Fruit fly (Drosophila melanogaster) whole organism, embryonic: ENCODE results near the gene Atg5.
A peak's percentile ranks its signal among the peaks of the same experiment; 100 is the strongest.

Source experiments
- Ada2b ChIP-seq: fragments of 200-800 bp; sonication (Bioruptor generic); IDR thresholded peaks from 2 replicates; pipeline ENCODE4 v1.3.6; 2022; ENCODE audit warnings: missing biosample characterization, missing genetic modification characterization
- CG11456 ChIP-seq: fragments of 200-800 bp; sonication (Bioruptor generic); IDR thresholded peaks from 3 replicates; pipeline ENCODE4 v1.3.6; 2022; ENCODE audit warnings: missing biosample characterization, missing genetic modification characterization
- CG11696 ChIP-seq: fragments of 200-800 bp; sonication (Bioruptor generic); IDR thresholded peaks from 2 replicates; pipeline ENCODE4 v1.3.6; 2022; ENCODE audit warnings: missing biosample characterization, missing genetic modification characterization
- CG11723 ChIP-seq: fragments of 200-800 bp; sonication (Bioruptor generic); optimal IDR thresholded peaks from 2 replicates; lab custom pipeline; 2017; ENCODE audit warnings: missing biosample characterization, mild to moderate bottlenecking, missing genetic modification characterization
- CG12236 ChIP-seq: fragments of 200-800 bp; sonication (Bioruptor generic); optimal IDR thresholded peaks from 2 replicates; lab custom pipeline; 2016; ENCODE audit warnings: missing biosample characterization, missing genetic modification characterization
- CG1233 ChIP-seq: fragments of 200-800 bp; sonication (Bioruptor generic); optimal IDR thresholded peaks from 4 replicates; lab custom pipeline; 2018; ENCODE audit warnings: missing biosample characterization, mild to moderate bottlenecking, missing genetic modification characterization
- CG13123 ChIP-seq: fragments of 200-800 bp; sonication (Bioruptor generic); optimal IDR thresholded peaks from 2 replicates; lab custom pipeline; 2016; ENCODE audit warnings: missing biosample characterization, missing genetic modification characterization
- CG13894 ChIP-seq: fragments of 200-800 bp; sonication (Bioruptor generic); optimal IDR thresholded peaks from 3 replicates; lab custom pipeline; 2018; ENCODE audit warnings: missing biosample characterization, mild to moderate bottlenecking, missing genetic modification characterization, moderate library complexity
- CG1529 ChIP-seq: fragments of 200-800 bp; sonication (Bioruptor generic); optimal IDR thresholded peaks from 3 replicates; lab custom pipeline; 2018; ENCODE audit warnings: missing biosample characterization, missing genetic modification characterization
- CG1603 ChIP-seq: fragments of 200-800 bp; sonication (Bioruptor generic); optimal IDR thresholded peaks from 2 replicates; lab custom pipeline; 2019; ENCODE audit warnings: missing biosample characterization, mild to moderate bottlenecking, missing genetic modification characterization, moderate library complexity
- CG2199 ChIP-seq: fragments of 200-800 bp; sonication (Bioruptor generic); IDR thresholded peaks from 3 replicates; pipeline ENCODE4 v1.3.6; 2022; ENCODE audit warnings: missing biosample characterization, missing genetic modification characterization
- CG31365 ChIP-seq: fragments of 200-800 bp; sonication (Bioruptor generic); optimal IDR thresholded peaks from 2 replicates; lab custom pipeline; 2018; ENCODE audit warnings: missing biosample characterization, mild to moderate bottlenecking, missing genetic modification characterization
- CG31388 ChIP-seq: fragments of 200-800 bp; sonication (Bioruptor generic); optimal IDR thresholded peaks from 2 replicates; lab custom pipeline; 2016; ENCODE audit warnings: missing biosample characterization, missing genetic modification characterization
- CG32532 ChIP-seq: fragments of 200-800 bp; sonication (Bioruptor generic); IDR thresholded peaks from 2 replicates; pipeline ENCODE4 v1.3.6; 2022; ENCODE audit warnings: missing biosample characterization, missing genetic modification characterization
- CG34224 ChIP-seq: fragments of 200-800 bp; sonication (Bioruptor generic); IDR thresholded peaks from 3 replicates; pipeline ENCODE4 v1.3.6; 2022; ENCODE audit warnings: missing biosample characterization, missing genetic modification characterization; ENCODE audit not compliant: partially characterized antibody
- CG9727 ChIP-seq: fragments of 200-800 bp; sonication (Bioruptor generic); optimal IDR thresholded peaks from 3 replicates; lab custom pipeline; 2017; ENCODE audit warnings: missing biosample characterization, mild to moderate bottlenecking, missing genetic modification characterization
- CTCF ChIP-seq: fragments of 200-800 bp; sonication (Bioruptor generic); optimal IDR thresholded peaks from 2 replicates; lab custom pipeline; 2017; ENCODE audit warnings: missing biosample characterization, mild to moderate bottlenecking, missing genetic modification characterization, moderate library complexity
- CoRest ChIP-seq: fragments of 200-800 bp; sonication (Bioruptor generic); optimal IDR thresholded peaks from 3 replicates; lab custom pipeline; 2018; ENCODE audit warnings: missing biosample characterization, mild to moderate bottlenecking, missing genetic modification characterization, moderate library complexity
- D19A ChIP-seq: fragments of 200-800 bp; optimal IDR thresholded peaks from 3 replicates; lab custom pipeline; 2019; ENCODE audit warnings: missing biosample characterization, mild to moderate bottlenecking, missing genetic modification characterization, moderate library complexity
- Dfd ChIP-seq, 2 experiments: fragments of >200 bp; optimal IDR thresholded peaks; 2 replicates each; lab custom pipeline; 2017; ENCODE audit warnings: missing biosample characterization in 2 of 2, missing genetic modification characterization in 2 of 2
- Dll ChIP-seq: fragments of 200-800 bp; sonication (Bioruptor generic); IDR thresholded peaks from 4 replicates; pipeline ENCODE4 v1.3.6; 2022; ENCODE audit warnings: missing biosample characterization, missing genetic modification characterization; ENCODE audit not compliant: partially characterized antibody
- Hr51 ChIP-seq, 2 experiments: fragments of 200-800 bp; sonication (Bioruptor generic); optimal IDR thresholded peaks; 2 replicates in 1 of 2; 3 replicates in 1 of 2; lab custom pipeline; 2016 to 2018; ENCODE audit warnings: missing biosample characterization in 2 of 2, missing genetic modification characterization in 2 of 2, mild to moderate bottlenecking in 1 of 2, moderate library complexity in 1 of 2
- Mad ChIP-seq: fragments of 200-800 bp; sonication (Bioruptor generic); optimal IDR thresholded peaks from 2 replicates; lab custom pipeline; 2016; ENCODE audit warnings: missing biosample characterization, missing genetic modification characterization
- Med ChIP-seq: fragments of 200-800 bp; sonication (Bioruptor generic); peaks from one replicate; lab custom pipeline; 2016; ENCODE audit warnings: missing biosample characterization, missing genetic modification characterization, mild to moderate bottlenecking, inconsistent platforms, moderate library complexity
- Nf-YA ChIP-seq: fragments of 200-800 bp; sonication (Bioruptor generic); IDR thresholded peaks from 2 replicates; pipeline ENCODE4 v1.3.6; 2022; ENCODE audit warnings: missing biosample characterization, missing genetic modification characterization
- Pdp1 ChIP-seq, 2 experiments: fragments of 200-800 bp; sonication (Bioruptor generic); optimal IDR thresholded peaks; 3 replicates each; lab custom pipeline; 2016; ENCODE audit warnings: missing biosample characterization in 2 of 2, missing genetic modification characterization in 2 of 2, mild to moderate bottlenecking in 1 of 2, moderate library complexity in 1 of 2
- Ptx1 ChIP-seq: fragments of 200-800 bp; sonication (Bioruptor generic); IDR thresholded peaks from 2 replicates; pipeline ENCODE4 v1.3.6; 2022; ENCODE audit warnings: missing biosample characterization, missing genetic modification characterization
- Sin3A ChIP-seq: fragments of >200 bp; optimal IDR thresholded peaks from 2 replicates; lab custom pipeline; 2018
- Sox100B ChIP-seq: fragments of 200-800 bp; sonication (Bioruptor generic); optimal IDR thresholded peaks from 3 replicates; lab custom pipeline; 2018; ENCODE audit warnings: missing biosample characterization, mild to moderate bottlenecking, missing genetic modification characterization
- ash1 ChIP-seq: fragments of 200-800 bp; sonication (Bioruptor generic); optimal IDR thresholded peaks from 2 replicates; lab custom pipeline; 2018; ENCODE audit warnings: missing biosample characterization, mild to moderate bottlenecking, missing genetic modification characterization
- eve ChIP-seq, 2 experiments: fragments of >200 bp; optimal IDR thresholded peaks; 2 replicates each; lab custom pipeline; 2017; ENCODE audit warnings: missing biosample characterization in 2 of 2, missing genetic modification characterization in 2 of 2
- fru ChIP-seq: fragments of >200 bp; optimal IDR thresholded peaks from 2 replicates; lab custom pipeline; 2017
- gem ChIP-seq: fragments of 200-800 bp; sonication (Bioruptor generic); optimal IDR thresholded peaks from 2 replicates; lab custom pipeline; 2019; ENCODE audit warnings: missing biosample characterization, mild to moderate bottlenecking, missing genetic modification characterization, moderate library complexity
- inv ChIP-seq: fragments of 200-800 bp; sonication (Bioruptor generic); IDR thresholded peaks from 2 replicates; pipeline ENCODE4 v1.3.6; 2022; ENCODE audit warnings: missing biosample characterization, missing genetic modification characterization; ENCODE audit not compliant: partially characterized antibody
- nom ChIP-seq: fragments of 200-800 bp; sonication (Bioruptor generic); optimal IDR thresholded peaks from 2 replicates; lab custom pipeline; 2017; ENCODE audit warnings: missing biosample characterization, missing genetic modification characterization, mild to moderate bottlenecking, moderate library complexity, missing genetic modification reagents
- pita ChIP-seq: fragments of 200-800 bp; sonication (Bioruptor generic); optimal IDR thresholded peaks from 2 replicates; lab custom pipeline; 2017; ENCODE audit warnings: missing biosample characterization, mild to moderate bottlenecking, missing genetic modification characterization
- pzg ChIP-seq: fragments of 200-800 bp; sonication (Bioruptor generic); optimal IDR thresholded peaks from 3 replicates; lab custom pipeline; 2018; ENCODE audit warnings: missing biosample characterization, mild to moderate bottlenecking, missing genetic modification characterization, moderate library complexity
- row ChIP-seq: fragments of 200-800 bp; sonication (Bioruptor generic); IDR thresholded peaks from 3 replicates; pipeline ENCODE4 v1.3.6; 2022; ENCODE audit warnings: missing biosample characterization, missing genetic modification characterization
- sr ChIP-seq: fragments of 200-800 bp; sonication (Bioruptor generic); IDR thresholded peaks from 3 replicates; pipeline ENCODE4 v1.3.6; 2022; ENCODE audit warnings: missing biosample characterization, missing genetic modification characterization
- stc ChIP-seq: fragments of 200-800 bp; sonication (Bioruptor generic); IDR thresholded peaks from 2 replicates; pipeline ENCODE4 v1.3.6; 2022; ENCODE audit warnings: missing biosample characterization, missing genetic modification characterization
- stwl ChIP-seq: fragments of 200-800 bp; sonication (Bioruptor generic); optimal IDR thresholded peaks from 3 replicates; lab custom pipeline; 2018; ENCODE audit warnings: missing biosample characterization, mild to moderate bottlenecking, missing genetic modification characterization, moderate library complexity
- vvl ChIP-seq: fragments of 200-800 bp; sonication (Bioruptor generic); IDR thresholded peaks from 2 replicates; pipeline ENCODE4 v1.3.6; 2022; ENCODE audit warnings: missing biosample characterization, missing genetic modification characterization
- zfh1 ChIP-seq: fragments of 200-800 bp; sonication (Bioruptor generic); IDR thresholded peaks from 3 replicates; pipeline ENCODE4 v1.3.6; 2022; ENCODE audit warnings: missing biosample characterization, missing genetic modification characterization

Atg5 gene

DNA sequence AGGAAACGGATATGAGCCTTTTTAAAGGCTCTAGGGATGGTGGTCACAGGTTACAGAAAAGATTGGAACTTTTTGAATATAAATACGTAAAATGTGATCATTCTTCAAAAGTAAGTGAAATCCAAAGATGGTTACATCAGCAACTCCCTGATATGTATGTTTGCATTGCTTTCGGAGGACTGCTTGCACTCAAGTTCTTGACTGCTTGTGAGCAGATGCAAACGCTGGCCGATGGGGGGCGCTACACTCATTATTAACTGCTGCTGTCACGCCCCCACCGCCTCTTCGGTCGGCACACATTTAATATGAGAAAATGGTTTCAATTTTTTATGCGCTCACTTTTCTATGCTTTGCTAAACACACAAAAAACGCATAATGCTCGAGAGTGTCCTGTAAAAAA is 26.4 kb upstream of the Atg5 start:
- TF ChIP-seq CG31365 (tag; lab: Kevin White, UChicago) (peak; percentile 89), CG1233 (GFP tag; lab: Kevin White, UChicago) (no peak), CG2199 (GFP tag; lab: Robert Waterston, UW) (0 out of 3 replicates have a peak, but pooled peaks have one; percentile 43), Dfd (GFP tag; optimal IDR thresholded peaks at IDR 0.05; lab: Kevin White, UChicago) (peak in 1 of 2 experiments; percentile 22), CG11696 (GFP tag; lab: Robert Waterston, UW) (no peak), stwl (tag; lab: Kevin White, UChicago) (peak; percentile 52), CTCF (GFP tag; lab: Kevin White, UChicago) (peak; percentile 86), pzg (no peak), CG11456 (GFP tag; lab: Robert Waterston, UW) (no peak)
- TF ChIP-seq, all 482 proteins: peak for 5

DNA sequence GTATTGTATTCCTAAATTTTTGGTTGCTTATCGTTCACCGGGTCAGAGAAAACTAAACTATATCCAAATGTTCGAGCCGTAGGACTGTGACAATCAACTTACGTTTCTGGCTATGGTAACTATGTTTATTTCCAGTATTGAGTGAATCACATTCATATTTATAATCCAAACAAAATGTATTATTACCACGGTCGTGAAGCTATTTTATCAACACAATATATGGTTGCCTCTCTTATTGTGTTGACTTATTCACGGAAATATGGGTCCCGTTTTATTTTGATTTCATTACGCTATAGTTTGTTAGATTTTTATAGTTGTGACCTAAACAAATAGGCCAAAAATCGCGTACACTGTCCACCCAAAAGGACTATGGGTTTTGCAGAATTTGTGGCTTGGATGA is 23.8 kb upstream of the Atg5 start, which contains the start of gene CG15034:
TSS of gene CG15034 (minus strand) at position 101 of the 400 bp plus-strand sequence.
- TF ChIP-seq ash1: no peak
- no peak for TF ChIP-seq Sox100B (GFP tag; lab: Kevin White, UChicago)
- no peak for TF ChIP-seq CG11723 (GFP tag; lab: Kevin White, UChicago)
- no peak for TF ChIP-seq CG34224 (GFP tag; lab: Robert Waterston, UW)

DNA sequence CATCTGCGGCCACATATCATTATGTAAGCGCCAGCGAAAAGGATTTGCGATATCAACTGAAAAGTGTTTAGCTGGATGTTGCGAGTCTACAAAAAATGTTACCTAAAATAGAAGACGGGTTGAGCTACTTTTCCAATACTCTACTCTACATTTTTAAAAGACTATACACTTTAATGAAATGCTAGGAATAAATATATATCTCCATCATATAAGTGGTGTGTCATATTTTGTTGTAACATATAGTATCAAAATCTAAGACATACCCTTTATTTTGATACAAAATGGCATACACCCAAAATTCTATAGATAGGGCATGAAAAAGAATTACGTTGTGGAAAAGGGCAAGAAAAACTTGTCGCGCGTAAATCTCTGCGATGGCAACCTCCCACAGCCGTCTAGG is 19.4 kb upstream of the Atg5 start:
- TF ChIP-seq CG1603 (peak; percentile 9), Ptx1 (0 out of 2 replicates have a peak, but pooled peaks have one; percentile 17), Med (GFP tag; lab: Kevin White, UChicago) (peak; percentile 57), CG13894 (peak; percentile 10), gem (tag; lab: Kevin White, UChicago) (peak; percentile 23), fru (lab: Kevin White, UChicago) (no peak), Hr51 (GFP tag; optimal IDR thresholded peaks at IDR 0.05; lab: Kevin White, UChicago) (peak in 1 of 2 experiments; percentile 5), sr (GFP tag; lab: Robert Waterston, UW) (no peak), Nf-YA (GFP tag; lab: Robert Waterston, UW) (no peak), Pdp1 (GFP tag; optimal IDR thresholded peaks at IDR 0.05; lab: Kevin White, UChicago) (peak in 1 of 2 experiments; percentile 30), row (GFP tag; lab: Robert Waterston, UW) (peak; percentile 42; the same call in 1 of the 3 replicates), CG32532 (GFP tag; lab: Robert Waterston, UW) (peak; percentile 22; the same call in 1 of the 2 replicates), CG9727 (GFP tag; lab: Kevin White, UChicago) (no peak), Dfd (GFP tag; optimal IDR thresholded peaks at IDR 0.05; lab: Kevin White, UChicago) (no peak), D19A (tag; lab: Kevin White, UChicago) (peak; percentile 65)

DNA sequence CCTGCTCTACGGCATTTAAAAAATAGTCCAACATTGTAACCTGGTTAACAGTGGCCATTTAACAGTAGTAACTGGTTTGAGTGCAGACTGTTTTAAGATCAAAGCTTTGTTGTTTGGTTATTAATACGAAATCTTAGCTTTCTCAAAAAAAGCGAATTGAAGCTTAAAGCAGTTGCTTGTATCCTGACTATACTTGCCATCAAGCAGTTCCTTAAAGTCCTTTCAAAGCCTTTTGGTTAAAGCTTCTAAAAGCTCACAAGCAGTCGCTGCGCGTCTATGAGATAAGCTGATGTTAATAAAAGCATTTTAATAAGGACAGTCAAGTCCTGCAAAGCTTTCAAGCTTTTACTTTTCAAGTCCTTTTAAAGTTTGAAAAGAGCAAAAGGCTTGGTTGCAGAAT is 17.1 kb upstream of the Atg5 start:
- no peak for TF ChIP-seq Ada2b (GFP tag; lab: Robert Waterston, UW)
- no peak for TF ChIP-seq CoRest (tag; lab: Kevin White, UChicago)
- no peak for TF ChIP-seq zfh1 (GFP tag; lab: Robert Waterston, UW)
- no peak for TF ChIP-seq inv (GFP tag; lab: Robert Waterston, UW)
- peak; percentile 7 for TF ChIP-seq pita (GFP tag; lab: Kevin White, UChicago)
- TF ChIP-seq Mad (GFP tag; lab: Kevin White, UChicago): no peak
- TF ChIP-seq CTCF (GFP tag; lab: Kevin White, UChicago): peak; percentile 4
- TF ChIP-seq vvl (GFP tag; lab: Robert Waterston, UW): no peak
- no peak for TF ChIP-seq CG31388 (GFP tag; lab: Kevin White, UChicago)
- TF ChIP-seq eve (GFP tag; optimal IDR thresholded peaks at IDR 0.05; lab: Kevin White, UChicago): peak in 1 of 2 experiments; percentile 59
- no peak for TF ChIP-seq Dll
- TF ChIP-seq CG12236: no peak
- no peak for TF ChIP-seq CG1529
- no peak for TF ChIP-seq CG13123 (GFP tag; lab: Kevin White, UChicago)
- no peak for TF ChIP-seq Sin3A (lab: Kevin White, UChicago)
- peak; percentile 94 for TF ChIP-seq CG31365 (tag; lab: Kevin White, UChicago)
- no peak for TF ChIP-seq nom (GFP tag; lab: Kevin White, UChicago)
- TF ChIP-seq stc (GFP tag; lab: Robert Waterston, UW): no peak
